Fruit fly (Drosophila melanogaster): ENCODE results near the gene CG6153.

CG6153 gene

dm6 chr2L:12721794-12722315, 29.1 kb downstream of the CG6153 start, which contains the start of gene Pih1D1:
Pih1D1 (minus strand) TSS chr2L:12721843.
- peak; percentile 91 for TF ChIP-seq rgr (GFP tag; optimal IDR thresholded peaks at IDR 0.05)
- peak; percentile 40 to 96 for TF ChIP-seq foxo (GFP tag; optimal IDR thresholded peaks at IDR 0.05)
- peak; percentile 55 for TF ChIP-seq GATAd (GFP tag; optimal IDR thresholded peaks at IDR 0.05)
- TF ChIP-seq Hnf4 (GFP tag; optimal IDR thresholded peaks at IDR 0.05), result peak; percentile 85
- TF ChIP-seq Dfd (GFP tag; optimal IDR thresholded peaks at IDR 0.05), result no peak
- TF ChIP-seq sv (GFP tag; optimal IDR thresholded peaks at IDR 0.05), result peak; percentile 95
- no peak for TF ChIP-seq N (GFP tag; optimal IDR thresholded peaks at IDR 0.05)
- TF ChIP-seq br (GFP tag; optimal IDR thresholded peaks at IDR 0.05), result peak; percentile 84
- peak; percentile 83 for TF ChIP-seq psq (GFP tag; optimal IDR thresholded peaks at IDR 0.05)
- TF ChIP-seq CG32264 (GFP tag; optimal IDR thresholded peaks at IDR 0.05), result peak; percentile 71
- peak; percentile 82 for TF ChIP-seq Jra (GFP tag; optimal IDR thresholded peaks at IDR 0.05)
- peak; percentile 95 for TF ChIP-seq CG9705 (GFP tag; optimal IDR thresholded peaks at IDR 0.05)
- TF ChIP-seq dl (GFP tag; optimal IDR thresholded peaks at IDR 0.05; ENCODE audit: insufficient read depth in 1 of 2, partially characterized antibody in 2 of 2), result no peak
- TF ChIP-seq Mio (GFP tag; optimal IDR thresholded peaks at IDR 0.05), result peak; percentile 45
- TF ChIP-seq usp (GFP tag; optimal IDR thresholded peaks at IDR 0.05), result no peak
- TF ChIP-seq HLH106 (tag; optimal IDR thresholded peaks at IDR 0.05), result peak; percentile 98
- peak; percentile 89 for TF ChIP-seq OdsH (GFP tag; optimal IDR thresholded peaks at IDR 0.05)
- no peak for TF ChIP-seq Dif (GFP tag; optimal IDR thresholded peaks at IDR 0.05; ENCODE audit: partially characterized antibody)
- peak; percentile 96 for TF ChIP-seq dmrt93B (GFP tag; optimal IDR thresholded peaks at IDR 0.05)
- peak; percentile 10 for TF ChIP-seq Rel (GFP tag; optimal IDR thresholded peaks at IDR 0.05)
- peak; percentile 61 for TF ChIP-seq Rel (tag; optimal IDR thresholded peaks at IDR 0.05)
- peak; percentile 87 for TF ChIP-seq woc (GFP tag; optimal IDR thresholded peaks at IDR 0.05)
- TF ChIP-seq dsf (GFP tag; optimal IDR thresholded peaks at IDR 0.05; ENCODE audit: borderline replicate concordance), result peak; percentile 80
- no peak for TF ChIP-seq Hr78 (GFP tag; optimal IDR thresholded peaks at IDR 0.05)
- TF ChIP-seq sage (GFP tag; optimal IDR thresholded peaks at IDR 0.05), result peak; percentile 82
- TF ChIP-seq Sp1 (GFP tag; optimal IDR thresholded peaks at IDR 0.05), result peak; percentile 92
- TF ChIP-seq ey (GFP tag; optimal IDR thresholded peaks at IDR 0.05), result peak; percentile 92
- peak; percentile 92 for TF ChIP-seq fru (GFP tag; optimal IDR thresholded peaks at IDR 0.05)
- TF ChIP-seq h (GFP tag; optimal IDR thresholded peaks at IDR 0.05), result peak; percentile 92
